Fruit fly (Drosophila melanogaster) whole organism, embryonic: ENCODE data around the gene Chpf.

Source experiments
- Bdp1 ChIP-seq: fragments of 200-800 bp; sonication (Bioruptor generic); optimal IDR thresholded peaks from 3 replicates; lab custom pipeline; 2016; ENCODE audit warnings: missing biosample characterization, missing genetic modification characterization
- Blimp-1 ChIP-seq: fragments of 200-800 bp; sonication (Bioruptor generic); optimal IDR thresholded peaks from 3 replicates; lab custom pipeline; 2018; ENCODE audit warnings: missing biosample characterization, missing genetic modification characterization, mild to moderate bottlenecking, moderate library complexity, missing genetic modification reagents
- CG10147 ChIP-seq: fragments of 200-800 bp; sonication (Bioruptor generic); optimal IDR thresholded peaks from 2 replicates; lab custom pipeline; 2019; ENCODE audit warnings: missing biosample characterization, mild to moderate bottlenecking, missing genetic modification characterization, moderate library complexity
- CG1024 ChIP-seq: fragments of 200-800 bp; sonication (Bioruptor generic); IDR thresholded peaks from 2 replicates; pipeline ENCODE4 v1.3.6; 2022; ENCODE audit warnings: missing biosample characterization, missing genetic modification characterization
- CG11456 ChIP-seq: fragments of 200-800 bp; sonication (Bioruptor generic); IDR thresholded peaks from 3 replicates; pipeline ENCODE4 v1.3.6; 2022; ENCODE audit warnings: missing biosample characterization, missing genetic modification characterization
- CG11696 ChIP-seq: fragments of 200-800 bp; sonication (Bioruptor generic); IDR thresholded peaks from 2 replicates; pipeline ENCODE4 v1.3.6; 2022; ENCODE audit warnings: missing biosample characterization, missing genetic modification characterization
- CG12155 ChIP-seq: fragments of 200-800 bp; sonication (Bioruptor generic); optimal IDR thresholded peaks from 3 replicates; lab custom pipeline; 2016; ENCODE audit warnings: missing biosample characterization, missing genetic modification characterization
- CG13287 ChIP-seq: fragments of 200-800 bp; sonication (Bioruptor generic); IDR thresholded peaks from 2 replicates; pipeline ENCODE4 v1.3.6; 2022; ENCODE audit warnings: missing biosample characterization, missing genetic modification characterization; ENCODE audit not compliant: partially characterized antibody
- CG15011 ChIP-seq: fragments of 200-800 bp; sonication (Bioruptor generic); optimal IDR thresholded peaks from 3 replicates; lab custom pipeline; 2018; ENCODE audit warnings: missing biosample characterization, mild to moderate bottlenecking, missing genetic modification characterization
- CG17568 ChIP-seq: fragments of 200-800 bp; sonication (Bioruptor generic); optimal IDR thresholded peaks from 2 replicates; lab custom pipeline; 2018; ENCODE audit warnings: missing biosample characterization, mild to moderate bottlenecking, missing genetic modification characterization, moderate library complexity
- CG31365 ChIP-seq: fragments of 200-800 bp; sonication (Bioruptor generic); optimal IDR thresholded peaks from 2 replicates; lab custom pipeline; 2018; ENCODE audit warnings: missing biosample characterization, mild to moderate bottlenecking, missing genetic modification characterization
- CG3281 ChIP-seq: fragments of 200-800 bp; sonication (Bioruptor generic); optimal IDR thresholded peaks from 3 replicates; lab custom pipeline; 2017; ENCODE audit warnings: missing biosample characterization, mild to moderate bottlenecking, missing genetic modification characterization
- CG4282 ChIP-seq: fragments of 200-800 bp; sonication (Bioruptor generic); optimal IDR thresholded peaks from 2 replicates; lab custom pipeline; 2016; ENCODE audit warnings: missing biosample characterization, missing genetic modification characterization
- CG4404 ChIP-seq: fragments of 200-800 bp; sonication (Bioruptor generic); IDR thresholded peaks from 2 replicates; pipeline ENCODE4 v1.3.6; 2022; ENCODE audit warnings: missing biosample characterization, missing genetic modification characterization
- CG5180 ChIP-seq: fragments of 200-800 bp; sonication (Bioruptor generic); optimal IDR thresholded peaks from 3 replicates; lab custom pipeline; 2017; ENCODE audit warnings: missing biosample characterization, missing genetic modification characterization, mild to moderate bottlenecking, moderate library complexity, missing genetic modification reagents
- CG7357 ChIP-seq: fragments of 200-800 bp; sonication (Bioruptor generic); IDR thresholded peaks from 3 replicates; pipeline ENCODE4 v1.3.6; 2022; ENCODE audit warnings: missing biosample characterization, missing genetic modification characterization
- CG8089 ChIP-seq: fragments of 200-800 bp; sonication (Bioruptor generic); optimal IDR thresholded peaks from 3 replicates; lab custom pipeline; 2016; ENCODE audit warnings: missing biosample characterization, missing genetic modification characterization
- CG9437 ChIP-seq: fragments of 200-800 bp; sonication (Bioruptor generic); optimal IDR thresholded peaks from 2 replicates; lab custom pipeline; 2018; ENCODE audit warnings: missing biosample characterization, mild to moderate bottlenecking, missing genetic modification characterization
- CG9797 ChIP-seq: fragments of 200-800 bp; sonication (Bioruptor generic); optimal IDR thresholded peaks from 3 replicates; lab custom pipeline; 2018; ENCODE audit warnings: missing biosample characterization, mild to moderate bottlenecking, missing genetic modification characterization
- Fer3 ChIP-seq: fragments of 200-800 bp; sonication (Bioruptor generic); optimal IDR thresholded peaks from 2 replicates; lab custom pipeline; 2018; ENCODE audit warnings: missing biosample characterization, mild to moderate bottlenecking, missing genetic modification characterization, moderate library complexity
- GATAe ChIP-seq: fragments of 200-800 bp; sonication (Bioruptor generic); conservative IDR thresholded peaks from 2 replicates; pipeline ENCODE4 v1.3.6; 2022; ENCODE audit warnings: missing biosample characterization, missing genetic modification characterization
- Gsc ChIP-seq: fragments of 200-800 bp; sonication (Bioruptor generic); IDR thresholded peaks from 2 replicates; pipeline ENCODE4 v1.3.6; 2022; ENCODE audit warnings: missing biosample characterization, missing genetic modification characterization
- Hr39 ChIP-seq: fragments of >200 bp; optimal IDR thresholded peaks from 2 replicates; lab custom pipeline; 2017
- Jarid2 ChIP-seq: fragments of 200-800 bp; sonication (Bioruptor generic); optimal IDR thresholded peaks from 3 replicates; lab custom pipeline; 2017; ENCODE audit warnings: mild to moderate bottlenecking, missing biosample characterization, missing genetic modification reagents, missing genetic modification characterization
- Lim3 ChIP-seq: fragments of 200-800 bp; sonication (Bioruptor generic); IDR thresholded peaks from 2 replicates; pipeline ENCODE4 v1.3.6; 2022; ENCODE audit warnings: missing biosample characterization, missing genetic modification characterization
- Opbp ChIP-seq: fragments of 200-800 bp; sonication (Bioruptor generic); IDR thresholded peaks from 3 replicates; pipeline ENCODE4 v1.3.6; 2022; ENCODE audit warnings: missing biosample characterization, missing genetic modification characterization; ENCODE audit not compliant: partially characterized antibody
- Stat92E ChIP-seq, 3 experiments: fragments of >200 bp in 2 of 3; fragments of 200-800 bp in 1 of 3; sonication (Bioruptor generic) in 1 of 3; optimal IDR thresholded peaks; 2 replicates each; lab custom pipeline; 2017 to 2019; ENCODE audit warnings: missing biosample characterization in 3 of 3, missing genetic modification characterization in 3 of 3, mild to moderate bottlenecking in 1 of 3, moderate library complexity in 1 of 3
- ash1 ChIP-seq: fragments of 200-800 bp; sonication (Bioruptor generic); optimal IDR thresholded peaks from 2 replicates; lab custom pipeline; 2018; ENCODE audit warnings: missing biosample characterization, mild to moderate bottlenecking, missing genetic modification characterization
- az2 ChIP-seq: fragments of 200-800 bp; sonication (Bioruptor generic); optimal IDR thresholded peaks from 3 replicates; lab custom pipeline; 2016; ENCODE audit warnings: missing biosample characterization, missing genetic modification characterization
- cad ChIP-seq: fragments of >200 bp; optimal IDR thresholded peaks from 2 replicates; lab custom pipeline; 2017; ENCODE audit warnings: missing biosample characterization, missing genetic modification characterization
- crc ChIP-seq: fragments of 200-800 bp; sonication (Bioruptor generic); optimal IDR thresholded peaks from 2 replicates; lab custom pipeline; 2016; ENCODE audit warnings: missing biosample characterization, missing genetic modification characterization
- danr ChIP-seq: fragments of 200-800 bp; sonication (Bioruptor generic); IDR thresholded peaks from 2 replicates; pipeline ENCODE4 v1.3.6; 2022; ENCODE audit warnings: missing biosample characterization, missing genetic modification characterization
- dm ChIP-seq: fragments of 200-800 bp; sonication (Bioruptor generic); optimal IDR thresholded peaks from 3 replicates; lab custom pipeline; 2016; ENCODE audit warnings: missing biosample characterization, missing genetic modification characterization
- dpn ChIP-seq, 2 experiments: fragments of 200-800 bp; sonication (Bioruptor generic); optimal IDR thresholded peaks; 3 replicates each; lab custom pipeline; 2016; ENCODE audit warnings: missing biosample characterization in 2 of 2, missing genetic modification characterization in 2 of 2
- ems ChIP-seq: fragments of 200-800 bp; sonication (Bioruptor generic); optimal IDR thresholded peaks from 3 replicates; lab custom pipeline; 2016; ENCODE audit warnings: missing biosample characterization, missing genetic modification characterization
- fd3F ChIP-seq: fragments of 200-800 bp; sonication (Bioruptor generic); optimal IDR thresholded peaks from 2 replicates; lab custom pipeline; 2018; ENCODE audit warnings: missing biosample characterization, mild to moderate bottlenecking, missing genetic modification characterization, moderate library complexity
- oc ChIP-seq: fragments of 200-800 bp; sonication (Bioruptor generic); optimal IDR thresholded peaks from 2 replicates; lab custom pipeline; 2018; ENCODE audit warnings: missing biosample characterization, mild to moderate bottlenecking, missing genetic modification characterization, moderate library complexity
- otp ChIP-seq: fragments of 200-800 bp; sonication (Bioruptor generic); IDR thresholded peaks from 3 replicates; pipeline ENCODE4, ENCODE4 v1.3.6; 2022; ENCODE audit warnings: missing biosample characterization, missing genetic modification characterization
- psq ChIP-seq: fragments of 200-800 bp; sonication (Bioruptor generic); optimal IDR thresholded peaks from 2 replicates; lab custom pipeline; 2017; ENCODE audit warnings: missing biosample characterization, missing genetic modification characterization
- pum ChIP-seq: fragments of 200-800 bp; sonication (Bioruptor generic); optimal IDR thresholded peaks from 2 replicates; lab custom pipeline; 2016; ENCODE audit warnings: missing biosample characterization, missing genetic modification characterization
- schlank ChIP-seq: fragments of 200-800 bp; sonication (Bioruptor generic); optimal IDR thresholded peaks from 2 replicates; lab custom pipeline; 2018; ENCODE audit warnings: missing biosample characterization, mild to moderate bottlenecking, missing genetic modification characterization
- sens ChIP-seq: fragments of 200-800 bp; sonication (Bioruptor generic); peaks from one replicate; lab custom pipeline; 2016; ENCODE audit warnings: missing biosample characterization, missing genetic modification characterization
- seq ChIP-seq: fragments of 200-800 bp; sonication (Bioruptor generic); IDR thresholded peaks from 2 replicates; pipeline ENCODE4 v1.3.6; 2022; ENCODE audit warnings: missing biosample characterization, missing genetic modification characterization
- slp2 ChIP-seq: fragments of 200-800 bp; sonication (Bioruptor generic); optimal IDR thresholded peaks from 2 replicates; lab custom pipeline; 2016; ENCODE audit warnings: missing biosample characterization, missing genetic modification characterization
- sug ChIP-seq: fragments of 200-800 bp; optimal IDR thresholded peaks from 2 replicates; lab custom pipeline; 2019; ENCODE audit warnings: missing biosample characterization, mild to moderate bottlenecking, missing genetic modification characterization, moderate library complexity
- tio ChIP-seq: fragments of 200-800 bp; sonication (Bioruptor generic); optimal IDR thresholded peaks from 2 replicates; lab custom pipeline; 2017; ENCODE audit warnings: missing biosample characterization, missing genetic modification characterization, inconsistent platforms
- tna ChIP-seq: fragments of 200-800 bp; sonication (Bioruptor generic); IDR thresholded peaks from 2 replicates; pipeline ENCODE4 v1.3.6; 2022; ENCODE audit warnings: missing biosample characterization, missing genetic modification characterization; ENCODE audit not compliant: partially characterized antibody
- trem ChIP-seq: fragments of 200-800 bp; optimal IDR thresholded peaks from 3 replicates; lab custom pipeline; 2019; ENCODE audit warnings: missing biosample characterization, mild to moderate bottlenecking, missing genetic modification characterization, moderate library complexity
- wor ChIP-seq: fragments of 200-800 bp; sonication (Bioruptor generic); IDR thresholded peaks from 2 replicates; pipeline ENCODE4 v1.3.6; 2022; ENCODE audit warnings: missing biosample characterization, missing genetic modification characterization
- zf30C ChIP-seq: fragments of 200-800 bp; sonication (Bioruptor generic); optimal IDR thresholded peaks from 3 replicates; lab custom pipeline; 2018; ENCODE audit warnings: missing biosample characterization, mild to moderate bottlenecking, missing genetic modification characterization

The Chpf gene

DNA sequence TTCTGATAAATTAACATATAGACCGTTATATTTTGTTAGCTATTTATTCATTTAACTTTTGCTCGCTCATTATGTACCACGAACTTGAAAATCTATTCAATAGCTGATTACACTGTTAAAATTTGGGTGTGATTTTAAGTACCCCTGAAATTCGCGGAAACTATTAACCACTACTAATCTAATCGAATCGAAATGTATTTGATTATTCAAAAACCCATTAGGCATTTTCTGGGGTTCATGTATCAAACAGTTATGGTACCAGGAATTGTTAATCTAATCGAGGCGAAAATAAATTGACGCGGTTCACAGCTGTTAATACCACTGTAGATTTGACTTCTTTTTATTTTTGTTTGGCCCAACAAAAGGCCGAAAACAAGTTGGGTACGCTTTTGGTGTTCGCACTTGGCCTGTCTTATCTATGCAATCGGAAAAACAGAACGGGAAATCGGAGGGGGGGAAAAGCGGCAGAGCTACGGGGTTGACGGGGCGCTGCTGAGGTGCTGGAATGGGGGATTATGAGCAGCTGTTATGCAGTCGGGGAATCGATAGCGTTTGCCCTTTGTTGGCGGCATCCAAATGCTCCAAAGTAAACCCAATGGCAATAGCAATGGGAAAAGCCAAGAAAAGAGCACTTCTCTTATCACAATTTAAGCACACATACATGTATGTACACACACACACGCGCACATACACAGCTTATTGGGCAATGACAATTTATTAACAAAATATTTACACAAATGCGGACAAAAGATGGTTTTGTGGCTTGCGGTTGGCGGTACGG lies 24.0 kb downstream of the Chpf start (continued):
- TF ChIP-seq Fer3 (peak; percentile 31), Blimp-1 (GFP tag; lab: Kevin White, UChicago) (no peak), zf30C (GFP tag; lab: Kevin White, UChicago) (peak; percentile 23), CG11456 (GFP tag; lab: Robert Waterston, UW) (no peak), sug (peak; percentile 54), CG10147 (GFP tag; lab: Kevin White, UChicago) (no peak), pum (GFP tag; lab: Kevin White, UChicago) (no peak), CG1024 (no peak), tna (GFP tag; lab: Robert Waterston, UW) (no peak), ems (no peak), CG9797 (no peak), fd3F (GFP tag; lab: Kevin White, UChicago) (no peak), CG15011 (GFP tag; lab: Kevin White, UChicago) (no peak), GATAe (GFP tag; lab: Robert Waterston, UW) (peak; percentile 36), CG17568 (no peak), Stat92E (GFP tag; optimal IDR thresholded peaks at IDR 0.05; lab: Kevin White, UChicago) (no peak), CG8089 (GFP tag; lab: Kevin White, UChicago) (no peak), sens (peak; percentile 80), Jarid2 (GFP tag; lab: Kevin White, UChicago) (no peak), CG13287 (GFP tag; lab: Robert Waterston, UW) (no peak), tio (GFP tag; lab: Kevin White, UChicago) (no peak), slp2 (GFP tag; lab: Kevin White, UChicago) (no peak), CG11696 (GFP tag; lab: Robert Waterston, UW) (no peak), ash1 (no peak), psq (no peak), dm (no peak), trem (no peak), CG5180 (GFP tag; lab: Kevin White, UChicago) (no peak), oc (tag; lab: Kevin White, UChicago) (peak; percentile 32), CG7357 (no peak), Opbp (GFP tag; lab: Robert Waterston, UW) (no peak), CG12155 (GFP tag; lab: Kevin White, UChicago) (no peak), schlank (tag; lab: Kevin White, UChicago) (no peak), danr (GFP tag; lab: Robert Waterston, UW) (no peak), Gsc (GFP tag; lab: Robert Waterston, UW) (no peak), cad (GFP tag; lab: Kevin White, UChicago) (no peak), otp (GFP tag; lab: Robert Waterston, UW) (no peak), dpn (GFP tag; optimal IDR thresholded peaks at IDR 0.05; lab: Kevin White, UChicago) (peak in 1 of 2 experiments; percentile 17), seq (GFP tag; lab: Robert Waterston, UW) (no peak), Bdp1 (GFP tag; lab: Kevin White, UChicago) (no peak), CG4404 (GFP tag; lab: Robert Waterston, UW) (no peak), az2 (GFP tag; lab: Kevin White, UChicago) (no peak), wor (no peak), crc (GFP tag; lab: Kevin White, UChicago) (no peak), CG9437 (peak; percentile 18), CG3281 (GFP tag; lab: Kevin White, UChicago) (peak; percentile 31), CG4282 (GFP tag; lab: Kevin White, UChicago) (peak; percentile 16), Hr39 (lab: Kevin White, UChicago) (no peak), CG31365 (tag; lab: Kevin White, UChicago) (peak; percentile 20), Lim3 (GFP tag; lab: Robert Waterston, UW) (no peak)
